Fruit fly (Drosophila melanogaster) Kc167 (cell line): ENCODE measurements around the gene CG8312.

ENCODE experiments used
- Myc ChIP-seq: fragments of >200 bp; optimal IDR thresholded peaks from 2 replicates; lab custom pipeline; 2017; ENCODE audit warnings: missing external identifiers
- insv ChIP-seq: fragments of >200 bp; optimal IDR thresholded peaks from 3 replicates; lab custom pipeline; 2018; ENCODE audit warnings: missing external identifiers
- ttk ChIP-seq: sonication (Bioruptor generic); optimal IDR thresholded peaks from 2 replicates; lab custom pipeline; 2017; ENCODE audit warnings: missing external identifiers

- TF ChIP-seq ttk (no peak), insv (lab: Kevin White, UChicago) (no peak), Myc (lab: Kevin White, UChicago) (no peak)
Measured at dm6 chr3R:9628607-9629006, 37.5 kb downstream of the CG8312 start.
